Fruit fly (Drosophila melanogaster): Measurements from ENCODE around the gene CG44098.
A peak's percentile ranks its signal among the peaks of the same experiment; 100 is the strongest.

The CG44098 gene

DNA sequence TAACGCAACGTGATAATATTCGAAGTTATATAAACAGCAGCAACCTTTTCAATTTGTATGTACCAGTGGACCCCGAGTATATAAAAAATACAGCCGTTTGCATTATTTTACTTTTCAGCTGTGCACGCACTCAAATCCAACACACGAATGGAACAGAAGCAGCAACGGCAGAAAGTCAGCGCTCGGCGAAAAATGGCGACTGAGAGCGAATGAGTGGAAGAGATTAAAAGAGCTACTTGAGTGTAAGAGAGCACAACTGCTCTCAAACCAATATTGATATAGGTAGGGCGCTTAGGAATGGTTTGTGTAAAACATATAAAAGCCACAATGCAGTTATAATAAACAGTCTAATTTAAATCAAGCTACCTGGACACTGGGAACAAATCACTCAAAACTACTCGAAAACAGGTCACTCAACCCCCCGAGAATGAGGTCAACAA lies 33.3 kb upstream of the CG44098 start (continued):
- TF ChIP-seq bcd (GFP tag; optimal IDR thresholded peaks at IDR 0.05) (peak; percentile 54), gt (GFP tag; IDR thresholded peaks at IDR 0.05) (no peak), en (GFP tag; optimal IDR thresholded peaks at IDR 0.05) (peak; percentile 61), ATbp (GFP tag; optimal IDR thresholded peaks at IDR 0.05) (peak; percentile 90), CG4820 (GFP tag; optimal IDR thresholded peaks at IDR 0.05) (peak; percentile 40), phol (tag; optimal IDR thresholded peaks at IDR 0.05) (peak; percentile 35), fru (optimal IDR thresholded peaks at IDR 0.05) (no peak), disco-r (GFP tag; optimal IDR thresholded peaks at IDR 0.05) (peak; percentile 54), ken (GFP tag; IDR thresholded peaks at IDR 0.05) (no peak), Usf (GFP tag; optimal IDR thresholded peaks at IDR 0.05) (no peak), psq (GFP tag; optimal IDR thresholded peaks at IDR 0.05) (peak; percentile 70), CG4730 (GFP tag; IDR thresholded peaks at IDR 0.05) (no peak), insv (GFP tag; optimal IDR thresholded peaks at IDR 0.05) (peak in 1 of 2 experiments; percentile 39), CG2202 (tag; optimal IDR thresholded peaks at IDR 0.05) (peak; percentile 72), CG14014 (GFP tag; IDR thresholded peaks at IDR 0.05) (peak; percentile 62; the same call in 1 of the 2 replicates), peb (GFP tag; IDR thresholded peaks at IDR 0.05) (no peak), CG16813 (GFP tag; IDR thresholded peaks at IDR 0.05; ENCODE audit: partially characterized antibody) (no peak), CG5953 (GFP tag; IDR thresholded peaks at IDR 0.05) (no peak), CG12659 (GFP tag; optimal IDR thresholded peaks at IDR 0.05) (peak; percentile 66), Hr51 (GFP tag; optimal IDR thresholded peaks at IDR 0.05) (peak; percentile 11 to 73), CG18619 (GFP tag; optimal IDR thresholded peaks at IDR 0.05) (peak; percentile 42), Dbx (GFP tag; IDR thresholded peaks at IDR 0.05) (peak; percentile 52; the same call in 1 of the 3 replicates), chm (GFP tag; IDR thresholded peaks at IDR 0.05) (peak; percentile 80), sens-2 (GFP tag; IDR thresholded peaks at IDR 0.05) (0 out of 2 replicates have a peak, but pooled peaks have one; percentile 42), Neu2 (GFP tag; optimal IDR thresholded peaks at IDR 0.05; ENCODE audit: borderline replicate concordance) (no peak), CG5245 (GFP tag; optimal IDR thresholded peaks at IDR 0.05) (peak; percentile 56), CG8359 (GFP tag; optimal IDR thresholded peaks at IDR 0.05; ENCODE audit: borderline replicate concordance) (peak; percentile 49), CG12744 (GFP tag; optimal IDR thresholded peaks at IDR 0.05) (no peak), pita (GFP tag; optimal IDR thresholded peaks at IDR 0.05) (no peak), CG11085 (GFP tag; IDR thresholded peaks at IDR 0.05) (no peak), NK7.1 (GFP tag; optimal IDR thresholded peaks at IDR 0.05) (peak; percentile 58), CG6254 (GFP tag; optimal IDR thresholded peaks at IDR 0.05) (peak; percentile 55), CG16779 (GFP tag; IDR thresholded peaks at IDR 0.05) (no peak), Asciz (GFP tag; optimal IDR thresholded peaks at IDR 0.05) (peak; percentile 82), CG6854 (GFP tag; optimal IDR thresholded peaks at IDR 0.05) (peak; percentile 78), Hand (GFP tag; optimal IDR thresholded peaks at IDR 0.05) (peak; percentile 69), D (optimal IDR thresholded peaks at IDR 0.05) (no peak), D (GFP tag; optimal IDR thresholded peaks at IDR 0.05) (peak; percentile 65), Med (GFP tag) (peak; percentile 96), gcm (GFP tag; optimal IDR thresholded peaks at IDR 0.05) (peak; percentile 70), ab (GFP tag; optimal IDR thresholded peaks at IDR 0.05) (no peak), CG18262 (tag; optimal IDR thresholded peaks at IDR 0.05) (peak; percentile 59), CG12391 (tag; optimal IDR thresholded peaks at IDR 0.05) (peak; percentile 2), ssp (GFP tag; IDR thresholded peaks at IDR 0.05) (no peak), ERR (GFP tag; optimal IDR thresholded peaks at IDR 0.05) (no peak), dmrt11E (tag; optimal IDR thresholded peaks at IDR 0.05) (peak; percentile 33), Fer2 (tag; optimal IDR thresholded peaks at IDR 0.05) (no peak), knrl (GFP tag; IDR thresholded peaks at IDR 0.05; ENCODE audit: partially characterized antibody) (no peak), zf30C (GFP tag; optimal IDR thresholded peaks at IDR 0.05) (no peak), CG17802 (tag; optimal IDR thresholded peaks at IDR 0.05) (no peak), esg (GFP tag; conservative IDR thresholded peaks at IDR 0.05) (no peak)
